Worm (Caenorhabditis elegans) whole organism, L3 larva: ENCODE data around the gene pix-1.
A peak's percentile ranks its signal among the peaks of the same experiment; 100 is the strongest.

ENCODE experiments used
- aly-2 ChIP-seq: fragments of 150-350 bp; optimal IDR thresholded peaks from 2 replicates; lab custom pipeline; 2014; ENCODE audit warnings: missing biosample characterization, missing genetic modification characterization
- ama-1 ChIP-seq: fragments of 150-350 bp; optimal IDR thresholded peaks from 2 replicates; lab custom pipeline; 2018
- ceh-16 ChIP-seq: sonication (generic microtip); optimal IDR thresholded peaks from 2 replicates; lab custom pipeline; 2017; ENCODE audit warnings: missing biosample characterization, missing genetic modification characterization
- ceh-82 ChIP-seq: fragments of 150-350 bp; optimal IDR thresholded peaks from 2 replicates; lab custom pipeline; 2014; ENCODE audit warnings: missing biosample characterization, missing genetic modification characterization
- daf-12 ChIP-seq: fragments of 150-350 bp; optimal IDR thresholded peaks from 2 replicates; lab custom pipeline; 2014; ENCODE audit warnings: missing biosample characterization, missing genetic modification reagents, missing genetic modification characterization
- egl-5 ChIP-seq: fragments of 150-350 bp; optimal IDR thresholded peaks from 2 replicates; lab custom pipeline; 2017; ENCODE audit warnings: missing biosample characterization, missing genetic modification reagents, missing genetic modification characterization, inconsistent platforms
- elt-1 ChIP-seq: fragments of 150-350 bp; optimal IDR thresholded peaks from 2 replicates; lab custom pipeline; 2014; ENCODE audit warnings: missing biosample characterization, missing genetic modification characterization
- elt-2 ChIP-seq: sonication (generic microtip); optimal IDR thresholded peaks from 2 replicates; lab custom pipeline; 2016; ENCODE audit warnings: missing genetic modification reagents, mild to moderate bottlenecking, missing genetic modification characterization, missing compliant biosample characterization
- elt-3 ChIP-seq, 3 experiments: fragments of 150-350 bp in 1 of 3; sonication (generic microtip) in 2 of 3; optimal IDR thresholded peaks; 2 replicates in 2 of 3; 4 replicates in 1 of 3; lab custom pipeline; 2014 to 2017; ENCODE audit warnings: missing biosample characterization in 3 of 3, missing genetic modification characterization in 3 of 3
- fkh-10 ChIP-seq: sonication (generic microtip); optimal IDR thresholded peaks from 2 replicates; lab custom pipeline; 2017; ENCODE audit warnings: missing biosample characterization, missing genetic modification reagents, missing genetic modification characterization
- jun-1 ChIP-seq: fragments of 150-350 bp; optimal IDR thresholded peaks from 2 replicates; lab custom pipeline; 2014; ENCODE audit warnings: missing biosample characterization, missing genetic modification reagents, missing genetic modification characterization
- lin-15B ChIP-seq: fragments of 150-350 bp; optimal IDR thresholded peaks from 2 replicates; lab custom pipeline; 2014; ENCODE audit warnings: missing biosample characterization, missing genetic modification characterization
- lin-39 ChIP-seq: fragments of 150-350 bp; optimal IDR thresholded peaks from 2 replicates; lab custom pipeline; 2018; ENCODE audit warnings: missing biosample characterization, missing genetic modification reagents, missing genetic modification characterization
- nfya-1 ChIP-seq: sonication (generic microtip); optimal IDR thresholded peaks from 2 replicates; lab custom pipeline; 2017; ENCODE audit warnings: missing genetic modification characterization, mild to moderate bottlenecking, missing compliant biosample characterization, antibody characterized with exemption, moderate library complexity; ENCODE audit not compliant: insufficient read depth
- nhr-11 ChIP-seq: fragments of 150-350 bp; optimal IDR thresholded peaks from 2 replicates; lab custom pipeline; 2014; ENCODE audit warnings: missing biosample characterization, missing genetic modification characterization
- nhr-23 ChIP-seq: fragments of 150-350 bp; optimal IDR thresholded peaks from 2 replicates; lab custom pipeline; 2014; ENCODE audit warnings: missing biosample characterization, missing genetic modification reagents, missing genetic modification characterization
- nhr-25 ChIP-seq: sonication (generic microtip); optimal IDR thresholded peaks from 2 replicates; lab custom pipeline; 2017; ENCODE audit warnings: missing biosample characterization, missing genetic modification characterization
- nhr-28 ChIP-seq: fragments of 150-350 bp; optimal IDR thresholded peaks from 2 replicates; lab custom pipeline; 2014; ENCODE audit warnings: missing biosample characterization, missing genetic modification characterization
- nhr-43 ChIP-seq: sonication (generic microtip); optimal IDR thresholded peaks from 2 replicates; lab custom pipeline; 2016; ENCODE audit warnings: mild to moderate bottlenecking, missing genetic modification characterization, missing compliant biosample characterization; ENCODE audit not compliant: poor library complexity, severe bottlenecking
- nhr-76 ChIP-seq: fragments of 150-350 bp; sonication (generic microtip); optimal IDR thresholded peaks from 5 replicates; lab custom pipeline; 2014; ENCODE audit warnings: missing biosample characterization, missing genetic modification characterization
- pha-4 ChIP-seq: fragments of 150-350 bp; optimal IDR thresholded peaks from 2 replicates; lab custom pipeline; 2014; ENCODE audit warnings: missing biosample characterization, missing genetic modification reagents, missing genetic modification characterization
- pqm-1 ChIP-seq: fragments of 150-350 bp; optimal IDR thresholded peaks from 2 replicates; lab custom pipeline; 2017; ENCODE audit warnings: missing biosample characterization, missing genetic modification characterization, inconsistent platforms
- sea-2 ChIP-seq: fragments of 150-350 bp; sonication (generic microtip); optimal IDR thresholded peaks from 4 replicates; lab custom pipeline; 2014; ENCODE audit warnings: missing biosample characterization, missing genetic modification reagents, missing genetic modification characterization
- skn-1 ChIP-seq: fragments of 150-350 bp; optimal IDR thresholded peaks from 2 replicates; lab custom pipeline; 2014; ENCODE audit warnings: missing biosample characterization, missing genetic modification characterization
- snpc-4 ChIP-seq: fragments of 150-350 bp; optimal IDR thresholded peaks from 2 replicates; lab custom pipeline; 2014; ENCODE audit warnings: missing biosample characterization, missing genetic modification characterization
- tbx-2 ChIP-seq: sonication (generic microtip); optimal IDR thresholded peaks from 2 replicates; lab custom pipeline; 2016; ENCODE audit warnings: mild to moderate bottlenecking, missing genetic modification characterization, missing compliant biosample characterization
- unc-39 ChIP-seq: sonication (generic microtip); optimal IDR thresholded peaks from 4 replicates; lab custom pipeline; 2017; ENCODE audit warnings: missing biosample characterization, missing genetic modification characterization
- unc-62 ChIP-seq: fragments of 150-350 bp; sonication (generic microtip); optimal IDR thresholded peaks from 4 replicates; lab custom pipeline; 2014; ENCODE audit warnings: missing biosample characterization, missing genetic modification reagents, missing genetic modification characterization
- zag-1 ChIP-seq: fragments of 150-350 bp; optimal IDR thresholded peaks from 2 replicates; lab custom pipeline; 2014; ENCODE audit warnings: missing biosample characterization, missing genetic modification characterization
- ztf-4 ChIP-seq: fragments of 150-350 bp; optimal IDR thresholded peaks from 2 replicates; lab custom pipeline; 2014; ENCODE audit warnings: missing biosample characterization, missing genetic modification characterization

The pix-1 gene

DNA sequence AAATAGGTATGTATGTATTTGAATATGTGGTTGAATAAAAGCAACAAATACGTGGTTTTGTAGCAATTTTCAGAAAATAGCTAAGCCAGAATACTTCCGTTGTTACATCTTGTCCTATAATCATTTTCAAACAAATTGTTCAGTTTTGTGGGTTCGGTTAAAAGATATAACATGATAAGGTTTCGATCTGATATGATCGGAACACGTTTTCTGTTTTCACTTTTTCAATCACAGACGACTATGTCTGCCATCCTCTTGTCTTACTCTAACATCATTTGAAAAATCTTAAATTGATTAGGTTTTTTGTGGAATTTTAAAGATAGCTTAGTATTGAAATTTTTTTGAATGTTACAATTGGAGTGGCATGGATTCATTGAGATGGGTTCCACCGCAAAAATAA, 808 bp upstream of the pix-1 start:
- no peak for TF ChIP-seq snpc-4
- no peak for TF ChIP-seq daf-12 (tag; lab: Kevin White, UChicago)
- no peak for TF ChIP-seq ama-1 (lab: Kevin White, UChicago)
- TF ChIP-seq nhr-76 (tag; lab: Kevin White, UChicago), result no peak
- peak in 1 of 3 experiments; percentile 68 for TF ChIP-seq elt-3 (tag; optimal IDR thresholded peaks at IDR 0.05; lab: Kevin White, UChicago)
- no peak for TF ChIP-seq fkh-10 (GFP tag; lab: Kevin White, UChicago)
- TF ChIP-seq nhr-23 (tag; lab: Kevin White, UChicago), result no peak
- no peak for TF ChIP-seq aly-2 (tag; lab: Kevin White, UChicago)
- TF ChIP-seq, all 47 proteins: peak for 1

- TF ChIP-seq jun-1 (tag; lab: Kevin White, UChicago) (no peak), pqm-1 (tag; lab: Kevin White, UChicago) (no peak), ceh-82 (tag; lab: Kevin White, UChicago) (no peak), nhr-11 (tag; lab: Kevin White, UChicago) (no peak), sea-2 (no peak), ztf-4 (no peak), aly-2 (tag; lab: Kevin White, UChicago) (no peak), egl-5 (tag; lab: Kevin White, UChicago) (no peak), ceh-16 (no peak), unc-39 (tag; lab: Kevin White, UChicago) (no peak), tbx-2 (tag; lab: Kevin White, UChicago) (no peak), ama-1 (lab: Kevin White, UChicago) (no peak), elt-2 (no peak), unc-62 (GFP tag; lab: Kevin White, UChicago) (no peak), elt-1 (tag; lab: Kevin White, UChicago) (no peak)
These were observed 1.9 kb downstream of the pix-1 start for ce11 chrX:13728991-13729390.

DNA sequence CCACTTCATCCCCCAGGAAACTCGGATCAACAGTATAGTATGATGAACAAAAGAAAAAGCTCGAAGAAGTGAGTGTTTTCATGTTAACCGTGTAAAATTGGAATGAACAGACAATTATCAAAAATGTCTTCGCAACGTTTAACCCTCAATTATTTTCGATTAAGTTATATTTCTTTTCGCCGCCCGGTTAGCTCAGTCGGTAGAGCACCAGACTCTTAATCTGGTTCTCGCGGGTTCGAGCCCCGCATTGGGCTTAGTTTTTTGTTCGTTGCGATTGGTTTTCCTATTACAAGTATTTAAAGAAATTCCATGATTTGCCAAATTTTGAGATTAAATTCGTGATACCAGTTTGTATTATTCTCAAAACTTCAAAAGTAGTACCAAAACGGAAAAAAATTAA, 2.6 kb downstream of the pix-1 start:
- TF ChIP-seq zag-1 (tag; lab: Kevin White, UChicago) (no peak), elt-2 (no peak), skn-1 (tag; lab: Kevin White, UChicago) (no peak), unc-39 (tag; lab: Kevin White, UChicago) (no peak)

ce11 chrX:13730209-13730975, 3.3 kb downstream of the pix-1 start:
- TF ChIP-seq nhr-11 (tag; lab: Kevin White, UChicago) (no peak), nhr-25 (peak; percentile 54), pha-4 (peak; percentile 72), lin-39 (tag; lab: Kevin White, UChicago) (peak; percentile 24), jun-1 (tag; lab: Kevin White, UChicago) (no peak), nhr-28 (tag; lab: Kevin White, UChicago) (no peak), nhr-23 (tag; lab: Kevin White, UChicago) (peak; percentile 41), nhr-43 (peak; percentile 53), nhr-76 (tag; lab: Kevin White, UChicago) (no peak), nfya-1 (peak; percentile 27), sea-2 (no peak), elt-2 (peak; percentile 25), snpc-4 (no peak)

DNA sequence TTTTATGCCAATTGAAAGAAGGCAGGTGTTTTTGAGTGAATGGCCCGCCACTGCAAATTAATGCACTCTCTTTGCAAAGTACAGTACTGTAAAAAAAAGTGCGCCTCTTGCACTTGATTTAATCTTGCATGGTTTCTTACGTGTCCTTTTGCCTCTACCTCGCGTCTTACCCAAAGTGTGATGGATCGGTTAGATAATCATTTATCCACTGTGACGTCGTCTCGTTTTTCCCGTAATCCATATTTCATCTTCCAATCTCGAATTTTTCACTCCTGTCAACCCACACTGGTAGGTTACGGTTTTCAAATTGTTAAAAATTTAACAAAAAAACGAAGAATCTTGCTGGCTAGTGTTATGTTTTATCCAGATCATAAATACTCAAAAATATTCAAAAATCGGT, 9.6 kb downstream of the pix-1 start:
- TF ChIP-seq nhr-28 (tag; lab: Kevin White, UChicago), result no peak
- TF ChIP-seq lin-15B, result no peak
- no peak for TF ChIP-seq nhr-76 (tag; lab: Kevin White, UChicago)
- no peak for TF ChIP-seq ztf-4
- TF ChIP-seq fkh-10 (GFP tag; lab: Kevin White, UChicago), result no peak
- peak; percentile 16 for TF ChIP-seq nhr-25
- TF ChIP-seq elt-1 (tag; lab: Kevin White, UChicago), result peak; percentile 88
- TF ChIP-seq nhr-23 (tag; lab: Kevin White, UChicago), result peak; percentile 28
- no peak for TF ChIP-seq sea-2
- TF ChIP-seq daf-12 (tag; lab: Kevin White, UChicago), result no peak
